Worm (Caenorhabditis elegans): Measurements from ENCODE around the gene fbxl-2.
A peak's percentile ranks its signal among the peaks of the same experiment; 100 is the strongest.

Gene fbxl-2

ce11 chrIII:4796039-4796438, 39.0 kb downstream of the fbxl-2 start (continued):
- TF ChIP-seq snpc-1.3 (tag; optimal IDR thresholded peaks at IDR 0.05; ENCODE audit: insufficient read depth), result no peak
- TF ChIP-seq hmg-1.2 (GFP tag; IDR thresholded peaks at IDR 0.05), result peak; percentile 84
- no peak for TF ChIP-seq T07F8.4 (tag; optimal IDR thresholded peaks at IDR 0.05)
- TF ChIP-seq let-526 (GFP tag; IDR thresholded peaks at IDR 0.05), result 0 out of 2 replicates have a peak, but pooled peaks have one; percentile 36
- peak; percentile 56 for TF ChIP-seq lin-54 (GFP tag; optimal IDR thresholded peaks at IDR 0.05)
- no peak for TF ChIP-seq D2030.7 (GFP tag; IDR thresholded peaks at IDR 0.05)
- TF ChIP-seq ceh-40 (GFP tag; IDR thresholded peaks at IDR 0.05), result no peak

- no peak for TF ChIP-seq snpc-4 (GFP tag; optimal IDR thresholded peaks at IDR 0.05)
- no peak for TF ChIP-seq snpc-4 (tag; optimal IDR thresholded peaks at IDR 0.05)
- no peak for TF ChIP-seq cebp-1 (GFP tag; IDR thresholded peaks at IDR 0.05)
- TF ChIP-seq cebp-1 (tag; optimal IDR thresholded peaks at IDR 0.05), result peak; percentile 60
- TF ChIP-seq madf-6 (GFP tag; IDR thresholded peaks at IDR 0.05), result no peak
These were observed 39.5 kb downstream of the fbxl-2 start, which contains the start of gene tag-325 for ce11 chrIII:4796536-4796935. Gene tag-325, plus strand, starts transcription at chrIII:4796836.

ce11 chrIII:4802707-4803106, 45.6 kb downstream of the fbxl-2 start, which contains the start of gene metl-5:
Gene metl-5, plus strand, starts transcription at chrIII:4803007.
- TF ChIP-seq mes-4 (tag; optimal IDR thresholded peaks at IDR 0.05) (no peak), F52B5.7 (tag; optimal IDR thresholded peaks at IDR 0.05) (no peak), B0035.1 (tag; optimal IDR thresholded peaks at IDR 0.05) (no peak), hsf-1 (GFP tag; IDR thresholded peaks at IDR 0.05) (0 out of 2 replicates have a peak, but pooled peaks have one; percentile 37), madf-6 (GFP tag; IDR thresholded peaks at IDR 0.05) (0 out of 2 replicates have a peak, but pooled peaks have one; percentile 13), F57C9.4 (tag; optimal IDR thresholded peaks at IDR 0.05) (no peak), nhr-80 (tag; optimal IDR thresholded peaks at IDR 0.05) (no peak), hmg-1.2 (GFP tag; IDR thresholded peaks at IDR 0.05) (no peak), chd-7 (tag; optimal IDR thresholded peaks at IDR 0.05) (no peak), T26A5.8 (tag; optimal IDR thresholded peaks at IDR 0.05) (no peak), F55B11.4 (tag; optimal IDR thresholded peaks at IDR 0.05; ENCODE audit: borderline replicate concordance, insufficient read depth) (no peak), mcd-1 (GFP tag; IDR thresholded peaks at IDR 0.05) (no peak), mxl-1 (tag; optimal IDR thresholded peaks at IDR 0.05) (no peak), sdz-38 (tag; optimal IDR thresholded peaks at IDR 0.05) (no peak), ama-1 (optimal IDR thresholded peaks at IDR 0.05) (no peak), ama-1 (GFP tag; optimal IDR thresholded peaks at IDR 0.05) (no peak)

- TF ChIP-seq lin-26 (GFP tag; IDR thresholded peaks at IDR 0.05), result no peak
- no peak for TF ChIP-seq mel-28 (tag; optimal IDR thresholded peaks at IDR 0.05; ENCODE audit: borderline replicate concordance)
- no peak for TF ChIP-seq egl-44 (GFP tag; IDR thresholded peaks at IDR 0.05)
- TF ChIP-seq dpff-1 (tag; optimal IDR thresholded peaks at IDR 0.05), result no peak
- TF ChIP-seq cebp-1 (GFP tag; IDR thresholded peaks at IDR 0.05), result no peak
- TF ChIP-seq cebp-1 (tag; optimal IDR thresholded peaks at IDR 0.05), result no peak
- no peak for TF ChIP-seq attf-5 (GFP tag; optimal IDR thresholded peaks at IDR 0.05)
- no peak for TF ChIP-seq hrde-1 (tag; optimal IDR thresholded peaks at IDR 0.05; ENCODE audit: borderline replicate concordance)
- TF ChIP-seq B0261.1 (tag; optimal IDR thresholded peaks at IDR 0.05), result no peak
- TF ChIP-seq repo-1 (tag; optimal IDR thresholded peaks at IDR 0.05), result no peak
- no peak for TF ChIP-seq nfyb-1 (GFP tag; IDR thresholded peaks at IDR 0.05)
- TF ChIP-seq snpc-1.1 (tag; optimal IDR thresholded peaks at IDR 0.05; ENCODE audit: insufficient read depth), result no peak
These were observed 49.3 kb downstream of the fbxl-2 start for ce11 chrIII:4806345-4806744.
